Fruit fly (Drosophila melanogaster) whole organism, embryonic: Measurements from ENCODE around the gene Nadsyn.
A peak's percentile ranks its signal among the peaks of the same experiment; 100 is the strongest.

Experiments used
- CG10267 ChIP-seq: fragments of 200-800 bp; sonication (Bioruptor generic); optimal IDR thresholded peaks from 2 replicates; lab custom pipeline; 2018; ENCODE audit warnings: missing biosample characterization, mild to moderate bottlenecking, missing genetic modification characterization, moderate library complexity
- CG10431 ChIP-seq: fragments of 200-800 bp; sonication (Bioruptor generic); optimal IDR thresholded peaks from 3 replicates; lab custom pipeline; 2018; ENCODE audit warnings: missing biosample characterization, mild to moderate bottlenecking, missing genetic modification characterization
- CG10565 ChIP-seq: fragments of 200-800 bp; sonication (Bioruptor generic); optimal IDR thresholded peaks from 3 replicates; lab custom pipeline; 2016; ENCODE audit warnings: missing biosample characterization, mild to moderate bottlenecking, missing genetic modification characterization
- CG10959 ChIP-seq: fragments of 200-800 bp; sonication (Bioruptor generic); IDR thresholded peaks from 2 replicates; pipeline ENCODE4 v1.3.6; 2022; ENCODE audit warnings: missing biosample characterization, missing genetic modification characterization
- CG11085 ChIP-seq: fragments of 200-800 bp; sonication (Bioruptor generic); IDR thresholded peaks from 2 replicates; pipeline ENCODE4 v1.3.6; 2022; ENCODE audit warnings: missing biosample characterization, missing genetic modification characterization
- CG11560 ChIP-seq: fragments of 200-800 bp; sonication (Bioruptor generic); IDR thresholded peaks from 3 replicates; pipeline ENCODE4 v1.3.6; 2022; ENCODE audit warnings: missing biosample characterization, missing genetic modification characterization
- CG12104 ChIP-seq: fragments of 200-800 bp; sonication (Bioruptor generic); optimal IDR thresholded peaks from 3 replicates; lab custom pipeline; 2016; ENCODE audit warnings: missing biosample characterization, missing genetic modification characterization
- CG1233 ChIP-seq: fragments of 200-800 bp; sonication (Bioruptor generic); optimal IDR thresholded peaks from 4 replicates; lab custom pipeline; 2018; ENCODE audit warnings: missing biosample characterization, mild to moderate bottlenecking, missing genetic modification characterization
- CG12659 ChIP-seq: fragments of 200-800 bp; sonication (Bioruptor generic); optimal IDR thresholded peaks from 3 replicates; lab custom pipeline; 2017; ENCODE audit warnings: mild to moderate bottlenecking, missing biosample characterization, missing genetic modification reagents, missing genetic modification characterization
- CG12744 ChIP-seq: fragments of 200-800 bp; sonication (Bioruptor generic); optimal IDR thresholded peaks from 2 replicates; lab custom pipeline; 2016; ENCODE audit warnings: missing biosample characterization, missing genetic modification characterization
- CG14014 ChIP-seq: fragments of 200-800 bp; sonication (Bioruptor generic); IDR thresholded peaks from 2 replicates; pipeline ENCODE4 v1.3.6; 2022; ENCODE audit warnings: missing biosample characterization, missing genetic modification characterization
- CG14667 ChIP-seq: fragments of 200-800 bp; sonication (Bioruptor generic); IDR thresholded peaks from 2 replicates; pipeline ENCODE4 v1.3.6; 2022; ENCODE audit warnings: missing biosample characterization, missing genetic modification characterization
- CG1529 ChIP-seq: fragments of 200-800 bp; sonication (Bioruptor generic); optimal IDR thresholded peaks from 3 replicates; lab custom pipeline; 2018; ENCODE audit warnings: missing biosample characterization, missing genetic modification characterization
- CG16813 ChIP-seq: fragments of 200-800 bp; sonication (Bioruptor generic); IDR thresholded peaks from 3 replicates; pipeline ENCODE4 v1.3.6; 2022; ENCODE audit warnings: missing biosample characterization, missing genetic modification characterization; ENCODE audit not compliant: partially characterized antibody
- CG31365 ChIP-seq: fragments of 200-800 bp; sonication (Bioruptor generic); optimal IDR thresholded peaks from 2 replicates; lab custom pipeline; 2018; ENCODE audit warnings: missing biosample characterization, mild to moderate bottlenecking, missing genetic modification characterization
- CG34422 ChIP-seq: fragments of 200-800 bp; sonication (Bioruptor generic); IDR thresholded peaks from 3 replicates; pipeline ENCODE4 v1.3.6; 2022; ENCODE audit warnings: missing biosample characterization, missing genetic modification characterization
- CG43689 ChIP-seq: fragments of 200-800 bp; sonication (Bioruptor generic); IDR thresholded peaks from 2 replicates; pipeline ENCODE4 v1.3.6; 2022; ENCODE audit warnings: missing biosample characterization, missing genetic modification characterization
- CG4404 ChIP-seq: fragments of 200-800 bp; sonication (Bioruptor generic); IDR thresholded peaks from 2 replicates; pipeline ENCODE4 v1.3.6; 2022; ENCODE audit warnings: missing biosample characterization, missing genetic modification characterization
- CG6272 ChIP-seq: fragments of 200-800 bp; sonication (Bioruptor generic); IDR thresholded peaks from 2 replicates; pipeline ENCODE4 v1.3.6; 2022; ENCODE audit warnings: missing biosample characterization, missing genetic modification characterization
- CG6683 ChIP-seq: fragments of 200-800 bp; sonication (Bioruptor generic); optimal IDR thresholded peaks from 2 replicates; lab custom pipeline; 2017; ENCODE audit warnings: missing biosample characterization, mild to moderate bottlenecking, missing genetic modification characterization, missing genetic modification reagents
- CG7963 ChIP-seq: fragments of 200-800 bp; sonication (Bioruptor generic); IDR thresholded peaks from 3 replicates; pipeline ENCODE4 v1.3.6; 2022; ENCODE audit warnings: missing biosample characterization, missing genetic modification characterization; ENCODE audit not compliant: partially characterized antibody
- CG9727 ChIP-seq: fragments of 200-800 bp; sonication (Bioruptor generic); optimal IDR thresholded peaks from 3 replicates; lab custom pipeline; 2017; ENCODE audit warnings: missing biosample characterization, mild to moderate bottlenecking, missing genetic modification characterization
- CG9876 ChIP-seq: fragments of 200-800 bp; sonication (Bioruptor generic); optimal IDR thresholded peaks from 2 replicates; lab custom pipeline; 2016; ENCODE audit warnings: missing biosample characterization, missing genetic modification characterization
- CG9932 ChIP-seq: fragments of 200-800 bp; sonication (Bioruptor generic); IDR thresholded peaks from 2 replicates; pipeline ENCODE4 v1.3.6; 2022; ENCODE audit warnings: missing biosample characterization, missing genetic modification characterization
- Dad ChIP-seq: fragments of 200-800 bp; sonication (Bioruptor generic); optimal IDR thresholded peaks from 3 replicates; lab custom pipeline; 2016; ENCODE audit warnings: missing biosample characterization, missing genetic modification characterization
- Dref ChIP-seq: fragments of 200-800 bp; sonication (Bioruptor generic); IDR thresholded peaks from 2 replicates; pipeline ENCODE4 v1.3.6; 2022; ENCODE audit warnings: missing biosample characterization, missing genetic modification characterization
- Ets65A ChIP-seq: fragments of 200-800 bp; sonication (Bioruptor generic); peaks from one replicate; lab custom pipeline; 2016; ENCODE audit warnings: missing biosample characterization, missing genetic modification characterization
- Hr39 ChIP-seq: fragments of >200 bp; optimal IDR thresholded peaks from 2 replicates; lab custom pipeline; 2017
- Mad ChIP-seq: fragments of 200-800 bp; sonication (Bioruptor generic); optimal IDR thresholded peaks from 2 replicates; lab custom pipeline; 2016; ENCODE audit warnings: missing biosample characterization, missing genetic modification characterization
- NC2α ChIP-seq: fragments of 200-800 bp; sonication (Bioruptor generic); optimal IDR thresholded peaks from 2 replicates; lab custom pipeline; 2016; ENCODE audit warnings: missing biosample characterization, missing genetic modification characterization
- NC2β ChIP-seq: fragments of 200-800 bp; sonication (Bioruptor generic); optimal IDR thresholded peaks from 2 replicates; lab custom pipeline; 2016; ENCODE audit warnings: missing biosample characterization, missing genetic modification characterization
- Nf-YB ChIP-seq: fragments of 200-800 bp; sonication (Bioruptor generic); optimal IDR thresholded peaks from 3 replicates; lab custom pipeline; 2019; ENCODE audit warnings: missing biosample characterization, mild to moderate bottlenecking, missing genetic modification characterization, moderate library complexity
- PHDP ChIP-seq: fragments of 200-800 bp; sonication (Bioruptor generic); optimal IDR thresholded peaks from 3 replicates; lab custom pipeline; 2018; ENCODE audit warnings: missing biosample characterization, mild to moderate bottlenecking, missing genetic modification characterization, moderate library complexity
- Xbp1 ChIP-seq: fragments of 200-800 bp; sonication (Bioruptor generic); optimal IDR thresholded peaks from 3 replicates; lab custom pipeline; 2016; ENCODE audit warnings: missing biosample characterization, mild to moderate bottlenecking, missing genetic modification characterization
- bsh ChIP-seq, 2 experiments: fragments of 200-800 bp; sonication (Bioruptor generic); optimal IDR thresholded peaks; 2 replicates each; lab custom pipeline; 2017 to 2018; ENCODE audit warnings: mild to moderate bottlenecking in 2 of 2, missing biosample characterization in 2 of 2, missing genetic modification characterization in 2 of 2, moderate library complexity in 1 of 2
- chif ChIP-seq, 2 experiments: fragments of 200-800 bp; sonication (Bioruptor generic); optimal IDR thresholded peaks; 3 replicates each; lab custom pipeline; 2016; ENCODE audit warnings: missing biosample characterization in 2 of 2, missing genetic modification characterization in 2 of 2
- chm ChIP-seq: fragments of 200-800 bp; sonication (Bioruptor generic); IDR thresholded peaks from 2 replicates; pipeline ENCODE4 v1.3.6; 2022; ENCODE audit warnings: missing biosample characterization, missing genetic modification characterization
- ci ChIP-seq: fragments of 200-800 bp; sonication (Bioruptor generic); IDR thresholded peaks from 3 replicates; pipeline ENCODE4 v1.3.6; 2022; ENCODE audit warnings: missing biosample characterization, missing genetic modification characterization
- dmrt99B ChIP-seq: fragments of 200-800 bp; sonication (Bioruptor generic); optimal IDR thresholded peaks from 2 replicates; lab custom pipeline; 2018; ENCODE audit warnings: missing biosample characterization, mild to moderate bottlenecking, missing genetic modification characterization, moderate library complexity
- fru ChIP-seq: fragments of >200 bp; optimal IDR thresholded peaks from 2 replicates; lab custom pipeline; 2017
- hb ChIP-seq: fragments of 200-800 bp; sonication (Bioruptor generic); IDR thresholded peaks from 3 replicates; pipeline ENCODE4 v1.3.6; 2022; ENCODE audit warnings: missing biosample characterization, missing genetic modification characterization; ENCODE audit not compliant: partially characterized antibody
- lab ChIP-seq: fragments of 200-800 bp; sonication (Bioruptor generic); optimal IDR thresholded peaks from 3 replicates; lab custom pipeline; 2017; ENCODE audit warnings: missing biosample characterization, missing genetic modification characterization, mild to moderate bottlenecking, moderate library complexity, missing genetic modification reagents
- nau ChIP-seq: fragments of 200-800 bp; sonication (Bioruptor generic); optimal IDR thresholded peaks from 3 replicates; lab custom pipeline; 2017; ENCODE audit warnings: missing biosample characterization, mild to moderate bottlenecking, missing genetic modification characterization, missing genetic modification reagents
- psq ChIP-seq: fragments of 200-800 bp; sonication (Bioruptor generic); optimal IDR thresholded peaks from 2 replicates; lab custom pipeline; 2017; ENCODE audit warnings: missing biosample characterization, missing genetic modification characterization
- slou ChIP-seq: fragments of 200-800 bp; sonication (Bioruptor generic); optimal IDR thresholded peaks from 3 replicates; lab custom pipeline; 2016; ENCODE audit warnings: missing biosample characterization, missing genetic modification characterization
- so ChIP-seq: fragments of 200-800 bp; sonication (Bioruptor generic); IDR thresholded peaks from 3 replicates; pipeline ENCODE4 v1.3.6; 2022; ENCODE audit warnings: missing biosample characterization, missing genetic modification characterization
- sug ChIP-seq: fragments of 200-800 bp; optimal IDR thresholded peaks from 2 replicates; lab custom pipeline; 2019; ENCODE audit warnings: missing biosample characterization, mild to moderate bottlenecking, missing genetic modification characterization, moderate library complexity
- tgo ChIP-seq: fragments of 200-800 bp; sonication (Bioruptor generic); IDR thresholded peaks from 3 replicates; pipeline ENCODE4 v1.3.6; 2022; ENCODE audit warnings: missing biosample characterization, missing genetic modification characterization
- toy ChIP-seq: fragments of 200-800 bp; sonication (Bioruptor generic); IDR thresholded peaks from 2 replicates; pipeline ENCODE4 v1.3.6; 2022; ENCODE audit warnings: missing biosample characterization, missing genetic modification characterization
- wor ChIP-seq: fragments of 200-800 bp; sonication (Bioruptor generic); IDR thresholded peaks from 2 replicates; pipeline ENCODE4 v1.3.6; 2022; ENCODE audit warnings: missing biosample characterization, missing genetic modification characterization

The Nadsyn gene

dm6 chrX:13641115-13641890 lies 76.8 kb downstream of the Nadsyn start (continued):
- TF ChIP-seq slou, result peak; percentile 67
- peak; percentile 89 for TF ChIP-seq CG12104 (GFP tag; lab: Kevin White, UChicago)
- TF ChIP-seq wor (GFP tag; lab: Robert Waterston, UW), result peak; percentile 83
- peak; percentile 96 for TF ChIP-seq ci
- TF ChIP-seq NC2β (GFP tag; lab: Kevin White, UChicago), result peak; percentile 92
- peak; percentile 36; the same call in 1 of the 2 replicates for TF ChIP-seq Dref (GFP tag; lab: Robert Waterston, UW)
- peak; percentile 92 for TF ChIP-seq CG9876 (GFP tag; lab: Kevin White, UChicago)
- peak; percentile 72 for TF ChIP-seq psq (GFP tag; lab: Kevin White, UChicago)
- peak; percentile 48 for TF ChIP-seq Nf-YB (GFP tag; lab: Kevin White, UChicago)
- no peak for TF ChIP-seq hb
- TF ChIP-seq tgo (GFP tag; lab: Robert Waterston, UW), result peak; percentile 92
- peak; percentile 94 for TF ChIP-seq CG1233
- TF ChIP-seq CG12659 (GFP tag; lab: Kevin White, UChicago), result peak; percentile 96
- peak; percentile 71 for TF ChIP-seq CG10959 (GFP tag; lab: Robert Waterston, UW)
- TF ChIP-seq CG10565 (GFP tag; lab: Kevin White, UChicago), result peak; percentile 69
- peak; percentile 91 for TF ChIP-seq Dad (GFP tag; lab: Kevin White, UChicago)
- peak; percentile 91 for TF ChIP-seq CG9727 (GFP tag; lab: Kevin White, UChicago)
- peak; percentile 95 for TF ChIP-seq so (GFP tag; lab: Robert Waterston, UW)
- TF ChIP-seq NC2α (GFP tag; lab: Kevin White, UChicago), result peak; percentile 72
- peak; percentile 60 for TF ChIP-seq CG31365 (tag; lab: Kevin White, UChicago)
- peak; percentile 93 for TF ChIP-seq CG12744 (GFP tag; lab: Kevin White, UChicago)
- TF ChIP-seq CG4404, result peak; percentile 82
- TF ChIP-seq PHDP, result peak; percentile 92
- TF ChIP-seq lab, result peak; percentile 96
- no peak for TF ChIP-seq Hr39 (lab: Kevin White, UChicago)
- TF ChIP-seq nau, result peak; percentile 86
- TF ChIP-seq CG14667 (GFP tag; lab: Robert Waterston, UW), result peak; percentile 85
- peak; percentile 83 for TF ChIP-seq CG1529
- peak; percentile 95 for TF ChIP-seq Xbp1 (GFP tag; lab: Kevin White, UChicago)
- TF ChIP-seq CG9932 (GFP tag; lab: Robert Waterston, UW), result peak; percentile 94
- peak; percentile 95 for TF ChIP-seq CG14014 (GFP tag; lab: Robert Waterston, UW)
- TF ChIP-seq CG34422 (GFP tag; lab: Robert Waterston, UW), result peak; percentile 93
- no peak for TF ChIP-seq CG16813 (GFP tag; lab: Robert Waterston, UW)
- no peak for TF ChIP-seq fru (lab: Kevin White, UChicago)
- peak; percentile 84 for TF ChIP-seq toy (GFP tag; lab: Robert Waterston, UW)
- TF ChIP-seq Mad (GFP tag; lab: Kevin White, UChicago), result peak; percentile 92
- TF ChIP-seq CG43689 (GFP tag; lab: Robert Waterston, UW), result peak; percentile 78
- TF ChIP-seq CG11085 (GFP tag; lab: Robert Waterston, UW), result peak; percentile 89
- peak; percentile 85 for TF ChIP-seq CG11560 (tag; lab: Robert Waterston, UW)
- peak; percentile 78 to 91 for TF ChIP-seq bsh (GFP tag; optimal IDR thresholded peaks at IDR 0.05; lab: Kevin White, UChicago)
- TF ChIP-seq Ets65A (GFP tag; lab: Kevin White, UChicago), result peak; percentile 99
- peak; percentile 86 for TF ChIP-seq CG6272 (GFP tag; lab: Robert Waterston, UW)
- TF ChIP-seq chm, result peak; percentile 78
- peak; percentile 82 for TF ChIP-seq CG10267 (tag; lab: Kevin White, UChicago)
- TF ChIP-seq chif (GFP tag; optimal IDR thresholded peaks at IDR 0.05; lab: Kevin White, UChicago), result peak; percentile 95 to 96
- TF ChIP-seq CG10431, result peak; percentile 64
- peak; percentile 94 for TF ChIP-seq dmrt99B (tag; lab: Kevin White, UChicago)
- no peak for TF ChIP-seq CG7963
- peak; percentile 54 for TF ChIP-seq sug
- TF ChIP-seq CG6683 (GFP tag; lab: Kevin White, UChicago), result peak; percentile 76
